Worm (Caenorhabditis elegans) whole organism, L4/young adult: Measurements from ENCODE around the gene sptl-3.

ENCODE experiments used
- W03F9.2 ChIP-seq: fragments of 150-350 bp; optimal IDR thresholded peaks from 2 replicates; lab custom pipeline; 2014; ENCODE audit warnings: missing biosample characterization, missing genetic modification characterization
- dao-5 ChIP-seq: sonication (generic microtip); optimal IDR thresholded peaks from 2 replicates; lab custom pipeline; 2016; ENCODE audit warnings: missing genotype, missing genetic modification characterization, moderate library complexity, missing compliant biosample characterization
- him-1 ChIP-seq: sonication (generic microtip); optimal IDR thresholded peaks from 2 replicates; lab custom pipeline; 2016; ENCODE audit warnings: missing genotype, missing genetic modification reagents, missing genetic modification characterization, missing compliant biosample characterization

DNA sequence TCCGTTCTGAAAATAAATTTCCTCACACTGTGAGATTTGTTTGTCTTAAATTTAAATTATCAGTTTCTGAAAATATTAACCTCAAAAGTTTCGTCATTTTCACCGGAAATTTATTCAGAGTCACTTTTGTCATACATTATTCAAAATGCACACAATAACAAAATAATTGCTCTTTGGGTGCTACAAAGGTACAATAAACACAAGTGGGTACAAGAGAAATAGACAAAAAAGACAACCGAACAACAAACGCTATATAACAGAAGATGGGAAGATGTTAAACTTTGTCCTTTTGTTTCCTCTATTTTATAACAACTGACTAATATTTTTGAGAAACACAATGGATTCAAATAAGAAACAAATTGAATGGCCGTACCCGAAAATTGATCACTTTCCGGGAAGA lies 23.6 kb upstream of the sptl-3 start:
- no peak for TF ChIP-seq W03F9.2 (tag; lab: Kevin White, UChicago)
- TF ChIP-seq him-1, result no peak
- no peak for TF ChIP-seq dao-5 (tag; lab: Kevin White, UChicago)
